Fruit fly (Drosophila melanogaster) whole organism, pupa: ENCODE results near the gene par-6.

Experiments used
- CG10348 ChIP-seq: fragments of 200-800 bp; sonication (Bioruptor generic); IDR thresholded peaks from 2 replicates; pipeline ENCODE4 v1.3.6; 2022; ENCODE audit warnings: missing biosample characterization, missing genetic modification characterization
- CG14655 ChIP-seq: fragments of 200-800 bp; sonication (Bioruptor generic); optimal IDR thresholded peaks from 3 replicates; lab custom pipeline; 2017; ENCODE audit warnings: mild to moderate bottlenecking, missing biosample characterization, missing genetic modification reagents, missing genetic modification characterization
- CG15710 ChIP-seq: fragments of 200-800 bp; sonication (Bioruptor generic); optimal IDR thresholded peaks from 2 replicates; lab custom pipeline; 2018; ENCODE audit warnings: missing biosample characterization, mild to moderate bottlenecking, missing genetic modification characterization, moderate library complexity
- CG17806 ChIP-seq: fragments of 200-800 bp; sonication (Bioruptor generic); optimal IDR thresholded peaks from 2 replicates; lab custom pipeline; 2018; ENCODE audit warnings: missing biosample characterization, mild to moderate bottlenecking, missing genetic modification characterization, moderate library complexity
- CG32121 ChIP-seq: fragments of 200-800 bp; sonication (Bioruptor generic); IDR thresholded peaks from 2 replicates; pipeline ENCODE4 v1.3.6; 2022; ENCODE audit warnings: missing biosample characterization, missing genetic modification characterization
- CG34367 ChIP-seq: fragments of 200-800 bp; sonication (Bioruptor generic); optimal IDR thresholded peaks from 2 replicates; lab custom pipeline; 2018; ENCODE audit warnings: missing biosample characterization, mild to moderate bottlenecking, missing genetic modification characterization
- CG8159 ChIP-seq: fragments of 200-800 bp; sonication (Bioruptor generic); optimal IDR thresholded peaks from 3 replicates; lab custom pipeline; 2018; ENCODE audit warnings: missing biosample characterization, mild to moderate bottlenecking, missing genetic modification characterization, moderate library complexity
- CG9948 ChIP-seq: fragments of 200-800 bp; sonication (Bioruptor generic); optimal IDR thresholded peaks from 2 replicates; lab custom pipeline; 2018; ENCODE audit warnings: missing biosample characterization, mild to moderate bottlenecking, missing genetic modification characterization, moderate library complexity

The par-6 gene

DNA sequence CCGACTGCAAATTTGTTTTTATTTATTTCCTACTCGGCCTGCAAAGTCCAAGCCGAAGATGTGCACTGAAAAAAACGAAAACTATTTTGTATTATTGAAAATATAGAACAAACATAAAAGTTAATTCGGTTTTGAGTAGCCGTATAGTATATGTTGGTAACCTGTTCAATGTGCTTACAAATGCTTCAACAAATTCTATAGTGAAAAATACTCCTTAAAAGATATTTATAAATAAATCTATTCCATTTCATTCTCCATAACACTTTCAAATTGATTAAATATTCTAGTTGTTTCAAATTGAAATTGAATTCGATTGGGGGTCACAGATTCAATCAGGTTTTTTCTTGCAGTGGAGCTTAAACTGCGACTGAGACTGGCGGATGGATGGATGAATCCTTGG lies 52.0 kb downstream of the par-6 start:
- TF ChIP-seq CG8159: peak; percentile 61
- TF ChIP-seq CG9948: peak; percentile 52
- TF ChIP-seq CG17806 (tag; lab: Kevin White, UChicago): peak; percentile 55
- peak; percentile 47 for TF ChIP-seq CG15710 (tag; lab: Kevin White, UChicago)
- TF ChIP-seq CG34367 (tag; lab: Kevin White, UChicago): peak; percentile 25
- no peak for TF ChIP-seq CG10348 (GFP tag; lab: Robert Waterston, UW)
- TF ChIP-seq CG32121 (GFP tag; lab: Robert Waterston, UW): no peak
- TF ChIP-seq CG14655: peak; percentile 1
